Worm (Caenorhabditis elegans): ENCODE measurements around the gene W03A5.2.

- no peak for TF ChIP-seq nhr-67 (tag; optimal IDR thresholded peaks at IDR 0.05)
- TF ChIP-seq pha-4 (tag; optimal IDR thresholded peaks at IDR 0.05) = peak; percentile 43
- TF ChIP-seq ceh-16 (tag; optimal IDR thresholded peaks at IDR 0.05) = no peak
Measured at ce11 chrIII:5417921-5418320, 12.1 kb downstream of the W03A5.2 start.

Measured in whole organism, L3 larva.